Fruit fly (Drosophila melanogaster): ENCODE results near the gene MTA1-like.

DNA sequence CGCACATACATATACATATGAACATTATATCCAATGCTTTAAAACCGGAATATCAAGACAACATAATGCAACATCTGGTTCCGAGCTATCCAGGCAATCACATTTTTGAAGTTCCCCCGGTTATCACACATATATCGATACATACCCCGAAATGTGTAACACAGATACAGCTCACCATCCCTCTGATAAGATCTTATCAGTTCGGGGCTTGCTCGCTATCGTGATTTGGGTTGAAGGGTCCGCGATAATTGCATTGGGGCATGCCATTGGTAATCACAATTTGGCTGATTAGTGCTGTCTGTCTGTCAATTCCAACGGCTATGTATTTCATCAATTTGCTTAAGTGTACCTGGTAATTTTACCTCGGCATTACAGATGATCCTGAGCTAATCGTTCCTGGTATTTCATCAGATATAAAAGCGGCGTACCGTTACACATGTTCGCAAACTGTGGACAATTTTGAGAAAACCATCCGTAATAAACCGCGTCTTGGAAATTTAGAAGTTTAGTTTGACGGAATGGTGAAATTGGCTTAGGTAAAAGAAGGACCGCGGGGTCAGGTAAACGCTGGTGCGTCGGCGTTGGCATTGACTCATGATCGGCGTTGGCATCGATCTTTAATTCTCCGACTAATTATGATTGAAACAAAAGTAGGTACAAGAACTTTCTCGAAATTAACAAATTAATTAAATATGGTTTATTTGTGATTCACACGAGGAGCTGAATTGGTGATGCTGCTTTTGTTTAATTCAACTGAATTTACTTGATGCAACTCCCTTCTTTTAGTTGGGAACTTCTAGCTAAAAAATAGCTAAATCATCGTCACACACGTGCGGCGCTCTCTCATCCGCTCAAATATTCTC, 23.5 kb upstream of the MTA1-like start:
- TF ChIP-seq CG12605 (GFP tag; IDR thresholded peaks at IDR 0.05), result no peak
- no peak for TF ChIP-seq Pif1B (GFP tag; optimal IDR thresholded peaks at IDR 0.05)
- no peak for TF ChIP-seq Ets98B (GFP tag; IDR thresholded peaks at IDR 0.05)
- TF ChIP-seq rn (GFP tag; IDR thresholded peaks at IDR 0.05), result no peak
- no peak for TF ChIP-seq CG8301 (tag; optimal IDR thresholded peaks at IDR 0.05)
- no peak for TF ChIP-seq CG17806 (tag; optimal IDR thresholded peaks at IDR 0.05)
- TF ChIP-seq CG14655 (GFP tag; optimal IDR thresholded peaks at IDR 0.05), result no peak
- TF ChIP-seq gl (tag; optimal IDR thresholded peaks at IDR 0.05), result no peak
- TF ChIP-seq EcR (GFP tag; optimal IDR thresholded peaks at IDR 0.05), result no peak
- TF ChIP-seq fd96Ca (GFP tag; IDR thresholded peaks at IDR 0.05), result no peak
- TF ChIP-seq CG15710 (tag; optimal IDR thresholded peaks at IDR 0.05), result no peak
